Fruit fly (Drosophila melanogaster) whole organism: ENCODE data around the gene SLC22A.

ENCODE experiments used
- CG8478 ChIP-seq: fragments of >200 bp; optimal IDR thresholded peaks from 2 replicates; lab custom pipeline; 2018; ENCODE audit warnings: inconsistent platforms
- Dll ChIP-seq: fragments of >200 bp; optimal IDR thresholded peaks from 2 replicates; lab custom pipeline; 2017
- EcR ChIP-seq, 2 experiments: fragments of >200 bp; optimal IDR thresholded peaks; 2 replicates each; lab custom pipeline; 2017; ENCODE audit warnings: missing biosample characterization in 2 of 2, missing genetic modification characterization in 2 of 2, missing genetic modification reagents in 2 of 2
- pan ChIP-seq: fragments of >200 bp; optimal IDR thresholded peaks from 2 replicates; lab custom pipeline; 2017
- psq ChIP-seq: fragments of >200 bp; optimal IDR thresholded peaks from 2 replicates; lab custom pipeline; 2017
- usp ChIP-seq: fragments of >200 bp; optimal IDR thresholded peaks from 2 replicates; lab custom pipeline; 2017; ENCODE audit warnings: missing biosample characterization, missing genetic modification characterization, mixed read lengths

The SLC22A gene

DNA sequence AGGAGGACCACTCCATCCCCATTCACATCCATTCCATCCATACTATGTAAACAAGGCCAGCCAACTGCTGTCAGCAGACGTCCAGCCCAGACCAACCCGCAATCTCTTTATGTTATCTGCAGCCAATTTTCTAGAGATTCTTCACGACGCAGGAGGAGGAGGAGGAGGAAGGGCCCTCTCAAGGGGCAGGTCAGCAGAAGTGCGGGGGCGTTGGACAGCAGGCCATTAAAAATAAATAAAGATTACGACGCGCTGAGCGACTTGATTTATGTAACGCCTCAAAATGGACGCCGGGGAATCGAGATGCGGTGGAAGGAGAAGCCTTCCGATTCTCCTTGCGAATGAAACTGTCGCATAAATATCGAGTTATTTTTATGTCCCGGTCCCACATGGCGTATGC, 45.3 kb downstream of the SLC22A start:
- no peak for TF ChIP-seq pan (lab: Kevin White, UChicago)

DNA sequence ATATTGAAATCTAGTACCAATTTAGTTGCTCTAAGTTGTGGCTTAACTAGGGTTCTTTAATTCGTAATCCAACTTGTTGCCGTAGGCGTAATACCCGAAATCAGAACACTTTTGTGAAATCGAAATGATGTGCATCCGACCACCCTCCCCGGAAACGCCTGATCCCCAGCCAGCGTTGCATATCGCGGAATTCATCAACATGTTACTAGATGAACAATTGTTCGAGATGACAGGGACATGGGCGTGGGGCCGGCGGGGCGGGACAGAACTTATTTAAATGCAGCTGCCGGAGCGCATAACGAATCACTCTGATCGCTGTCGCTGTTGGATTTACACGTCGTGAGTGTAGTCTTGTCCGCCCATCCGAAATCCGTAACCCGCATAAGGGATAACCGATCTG, 50.4 kb downstream of the SLC22A start, which contains the start of gene Act79B:
Gene Act79B, plus strand, starts transcription at position 301 of the 400 bp plus-strand sequence.
- no peak for TF ChIP-seq Dll (lab: Kevin White, UChicago)
- no peak for TF ChIP-seq psq (lab: Kevin White, UChicago)
- no peak for TF ChIP-seq pan (lab: Kevin White, UChicago)
- no peak for TF ChIP-seq CG8478
- TF ChIP-seq usp (GFP tag; lab: Kevin White, UChicago) = no peak
- TF ChIP-seq EcR (GFP tag; optimal IDR thresholded peaks at IDR 0.05; lab: Kevin White, UChicago) = no peak
